Fruit fly (Drosophila melanogaster): Measurements from ENCODE around the gene Pgant6.

Gene Pgant6

DNA sequence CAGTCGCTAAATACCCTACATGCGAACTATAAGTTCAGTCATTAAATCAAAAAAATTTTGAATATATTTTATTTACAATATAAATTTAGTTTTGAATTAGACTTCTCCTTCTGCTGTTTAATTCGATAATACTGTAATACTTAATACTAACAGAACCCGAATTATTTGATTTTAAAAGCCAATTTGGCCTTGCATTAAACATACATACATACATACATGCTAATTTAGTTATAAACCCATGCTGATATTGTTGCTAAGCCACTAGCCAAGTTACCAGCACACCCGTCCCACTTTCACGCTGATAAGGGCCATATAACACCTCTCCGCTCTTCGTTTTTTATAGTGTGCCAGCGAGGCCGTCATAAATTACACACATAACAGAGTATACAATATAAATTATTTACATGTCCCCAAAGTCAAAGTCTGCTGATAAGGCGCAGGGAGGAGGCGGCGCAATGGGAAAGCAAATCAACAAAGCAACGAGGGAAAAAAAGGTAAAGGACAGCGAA is 17.1 kb downstream of the Pgant6 start (continued):
- TF ChIP-seq CG8089 (GFP tag; optimal IDR thresholded peaks at IDR 0.05), result no peak
- TF ChIP-seq YL-1 (GFP tag; optimal IDR thresholded peaks at IDR 0.05), result peak; percentile 22
- TF ChIP-seq fd96Cb (tag; optimal IDR thresholded peaks at IDR 0.05), result peak; percentile 53
- TF ChIP-seq danr (GFP tag; IDR thresholded peaks at IDR 0.05), result no peak
- no peak for TF ChIP-seq CG8944 (GFP tag; optimal IDR thresholded peaks at IDR 0.05)

DNA sequence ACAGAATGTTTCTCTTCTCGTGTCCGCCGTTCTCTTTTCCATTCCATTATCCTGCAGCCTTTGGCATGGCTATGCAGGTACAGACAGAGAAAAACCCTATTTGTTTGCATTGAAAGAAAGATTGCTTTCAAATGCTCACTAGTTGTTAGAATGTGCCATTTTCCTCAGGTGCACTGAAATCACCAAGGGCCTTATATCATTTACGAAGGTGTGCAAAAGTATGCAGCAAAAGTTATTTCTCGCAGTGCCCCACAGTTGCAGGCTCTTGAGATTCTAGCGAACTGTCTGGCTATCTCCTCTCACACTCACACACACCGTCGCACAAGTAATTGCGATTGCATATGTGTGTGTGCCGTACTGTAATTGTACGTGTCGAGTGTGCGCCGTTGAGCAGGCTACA is 18.3 kb downstream of the Pgant6 start:
- TF ChIP-seq tin (GFP tag; optimal IDR thresholded peaks at IDR 0.05) (no peak), slp2 (GFP tag; optimal IDR thresholded peaks at IDR 0.05) (no peak), crol (GFP tag; IDR thresholded peaks at IDR 0.05) (no peak), Nf-YC (tag; optimal IDR thresholded peaks at IDR 0.05) (no peak), TFAM (GFP tag; optimal IDR thresholded peaks at IDR 0.05) (no peak), nmo (GFP tag; optimal IDR thresholded peaks at IDR 0.05) (no peak), CG10543 (GFP tag; optimal IDR thresholded peaks at IDR 0.05) (no peak), CG13296 (GFP tag; optimal IDR thresholded peaks at IDR 0.05) (no peak), Pdp1 (GFP tag; optimal IDR thresholded peaks at IDR 0.05) (no peak), ttk (GFP tag; IDR thresholded peaks at IDR 0.05) (0 out of 2 replicates have a peak, but pooled peaks have one; percentile 19), gcm2 (GFP tag; optimal IDR thresholded peaks at IDR 0.05) (no peak), CG17802 (tag; optimal IDR thresholded peaks at IDR 0.05) (no peak), CG1602 (GFP tag; optimal IDR thresholded peaks at IDR 0.05) (no peak), sisA (GFP tag; IDR thresholded peaks at IDR 0.05) (no peak), pita (GFP tag; optimal IDR thresholded peaks at IDR 0.05) (no peak), Xrp1 (GFP tag; IDR thresholded peaks at IDR 0.05) (0 out of 2 replicates have a peak, but pooled peaks have one; percentile 16), mld (GFP tag; IDR thresholded peaks at IDR 0.05; ENCODE audit: partially characterized antibody) (no peak), CG17612 (GFP tag; IDR thresholded peaks at IDR 0.05) (peak; percentile 86), fd102C (GFP tag; optimal IDR thresholded peaks at IDR 0.05) (no peak), pzg (GFP tag; optimal IDR thresholded peaks at IDR 0.05) (no peak), CG12219 (GFP tag; optimal IDR thresholded peaks at IDR 0.05) (no peak), Drgx (GFP tag; IDR thresholded peaks at IDR 0.05) (peak; percentile 45), CG8290 (GFP tag; optimal IDR thresholded peaks at IDR 0.05) (peak; percentile 99), CG8290 (tag; optimal IDR thresholded peaks at IDR 0.05) (peak; percentile 43 to 98), Hey (tag; optimal IDR thresholded peaks at IDR 0.05) (no peak), CG3163 (GFP tag; optimal IDR thresholded peaks at IDR 0.05) (no peak), fd96Cb (tag; optimal IDR thresholded peaks at IDR 0.05) (no peak), CG7745 (tag; optimal IDR thresholded peaks at IDR 0.05) (no peak), zen (tag; optimal IDR thresholded peaks at IDR 0.05) (no peak), CG17361 (GFP tag; IDR thresholded peaks at IDR 0.05) (no peak), Trl (optimal IDR thresholded peaks at IDR 0.05) (no peak), Trl (GFP tag; optimal IDR thresholded peaks at IDR 0.05) (no peak), CG15073 (GFP tag; optimal IDR thresholded peaks at IDR 0.05) (no peak), CoRest (tag; optimal IDR thresholded peaks at IDR 0.05) (no peak), CG12155 (GFP tag; optimal IDR thresholded peaks at IDR 0.05) (no peak), NC2α (GFP tag; optimal IDR thresholded peaks at IDR 0.05) (no peak), cg (GFP tag; optimal IDR thresholded peaks at IDR 0.05) (peak; percentile 39), wor (GFP tag; IDR thresholded peaks at IDR 0.05) (no peak), CG18764 (GFP tag; optimal IDR thresholded peaks at IDR 0.05) (no peak), CG7963 (GFP tag; IDR thresholded peaks at IDR 0.05; ENCODE audit: partially characterized antibody) (no peak), Side (GFP tag; optimal IDR thresholded peaks at IDR 0.05) (no peak), CHES-1-like (GFP tag; optimal IDR thresholded peaks at IDR 0.05) (no peak), org-1 (GFP tag; optimal IDR thresholded peaks at IDR 0.05) (no peak), rib (GFP tag; IDR thresholded peaks at IDR 0.05) (no peak), sqz (GFP tag; optimal IDR thresholded peaks at IDR 0.05) (no peak), CG32767 (GFP tag; IDR thresholded peaks at IDR 0.05) (no peak), ash1 (GFP tag; optimal IDR thresholded peaks at IDR 0.05) (no peak)

Measured in whole organism, embryonic.